Fruit fly (Drosophila melanogaster): ENCODE measurements around the gene Rga.

DNA sequence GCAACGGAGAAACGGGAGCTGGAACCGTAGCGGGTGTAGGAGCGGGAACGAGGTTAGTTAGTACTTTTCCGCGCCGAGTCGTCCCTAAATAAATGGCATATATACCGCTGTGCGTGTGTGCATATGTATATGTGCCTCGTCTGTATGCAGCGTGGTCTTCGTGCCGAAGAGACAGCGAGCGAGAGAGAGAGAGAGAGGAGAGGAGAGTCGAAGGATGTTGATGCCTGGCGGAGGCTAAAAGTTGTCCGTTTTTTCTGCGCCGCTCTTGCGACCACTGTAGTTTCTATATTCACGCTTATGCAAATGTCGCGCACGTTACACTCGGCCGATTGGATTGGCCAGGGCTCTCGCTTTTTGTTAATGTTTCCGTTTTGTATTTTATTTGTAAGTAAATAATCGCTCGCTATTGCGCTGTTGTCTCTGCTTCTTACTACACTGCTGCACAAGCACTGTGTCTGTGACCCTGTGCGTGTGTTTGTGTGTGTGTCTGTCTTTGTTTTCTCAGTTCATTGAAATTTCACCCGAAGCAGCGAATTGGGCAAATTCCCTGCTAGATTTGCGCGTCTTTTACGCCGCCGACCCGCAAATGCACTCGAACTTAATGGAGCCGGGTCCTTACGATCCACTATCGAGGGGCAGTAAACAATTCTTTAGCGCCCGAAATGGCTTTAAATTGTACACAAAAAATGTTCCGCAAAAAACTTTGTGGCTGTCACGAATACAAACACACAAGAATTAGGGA is at the start of gene Rga:
- TF ChIP-seq CG11617 (GFP tag; optimal IDR thresholded peaks at IDR 0.05) (no peak), CG1620 (GFP tag; optimal IDR thresholded peaks at IDR 0.05) (no peak), CG5204 (GFP tag; optimal IDR thresholded peaks at IDR 0.05) (no peak), Crg-1 (GFP tag; optimal IDR thresholded peaks at IDR 0.05) (no peak), CG12768 (GFP tag; optimal IDR thresholded peaks at IDR 0.05) (no peak), CG14711 (tag; optimal IDR thresholded peaks at IDR 0.05) (no peak), bab1 (GFP tag; optimal IDR thresholded peaks at IDR 0.05) (no peak)

All from whole organism, adult.